Fruit fly (Drosophila melanogaster) whole organism, prepupa: Measurements from ENCODE around the gene CG9674.

Source experiments
- CG11294 ChIP-seq: fragments of 200-800 bp; sonication (Bioruptor generic); IDR thresholded peaks from 2 replicates; pipeline ENCODE4 v1.3.6; 2022; ENCODE audit warnings: missing biosample characterization, missing genetic modification characterization
- CG11762 ChIP-seq: fragments of 200-800 bp; sonication (Bioruptor generic); optimal IDR thresholded peaks from 3 replicates; lab custom pipeline; 2016; ENCODE audit warnings: missing biosample characterization, missing genetic modification characterization; ENCODE audit not compliant: insufficient read depth
- CG15336 ChIP-seq: fragments of 200-800 bp; sonication (Bioruptor generic); IDR thresholded peaks from 2 replicates; pipeline ENCODE4 v1.3.6; 2022; ENCODE audit warnings: missing biosample characterization, missing genetic modification characterization
- CG1621 ChIP-seq: fragments of 200-800 bp; sonication (Bioruptor generic); optimal IDR thresholded peaks from 3 replicates; lab custom pipeline; 2018; ENCODE audit warnings: missing biosample characterization, mild to moderate bottlenecking, missing genetic modification characterization
- CG16779 ChIP-seq: fragments of 200-800 bp; sonication (Bioruptor generic); optimal IDR thresholded peaks from 3 replicates; lab custom pipeline; 2017; ENCODE audit warnings: missing biosample characterization, mild to moderate bottlenecking, missing genetic modification characterization
- CG3032 ChIP-seq: fragments of 200-800 bp; optimal IDR thresholded peaks from 2 replicates; lab custom pipeline; 2019; ENCODE audit warnings: missing biosample characterization, mild to moderate bottlenecking, missing genetic modification characterization, moderate library complexity
- CG31627 ChIP-seq: fragments of 200-800 bp; sonication (Bioruptor generic); optimal IDR thresholded peaks from 3 replicates; lab custom pipeline; 2016; ENCODE audit warnings: missing biosample characterization, missing genetic modification characterization
- CG32006 ChIP-seq: fragments of 200-800 bp; sonication (Bioruptor generic); optimal IDR thresholded peaks from 3 replicates; lab custom pipeline; 2017; ENCODE audit warnings: missing biosample characterization, mild to moderate bottlenecking, missing genetic modification characterization
- CG3919 ChIP-seq: fragments of 200-800 bp; sonication (Bioruptor generic); optimal IDR thresholded peaks from 3 replicates; lab custom pipeline; 2016; ENCODE audit warnings: missing biosample characterization, missing genetic modification characterization
- CG4318 ChIP-seq: fragments of 200-800 bp; sonication (Bioruptor generic); optimal IDR thresholded peaks from 3 replicates; lab custom pipeline; 2017; ENCODE audit warnings: missing biosample characterization, mild to moderate bottlenecking, missing genetic modification characterization
- CG6163 ChIP-seq: fragments of 200-800 bp; sonication (Bioruptor generic); IDR thresholded peaks from 3 replicates; pipeline ENCODE4 v1.3.6; 2022; ENCODE audit warnings: missing biosample characterization, missing genetic modification characterization
- CG6792 ChIP-seq: fragments of 200-800 bp; sonication (Bioruptor generic); optimal IDR thresholded peaks from 3 replicates; lab custom pipeline; 2016; ENCODE audit warnings: missing biosample characterization, missing genetic modification characterization
- CG6808 ChIP-seq: fragments of 200-800 bp; sonication (Bioruptor generic); optimal IDR thresholded peaks from 3 replicates; lab custom pipeline; 2017; ENCODE audit warnings: missing biosample characterization, missing genetic modification characterization, mild to moderate bottlenecking, moderate library complexity, missing genetic modification reagents
- CG6854 ChIP-seq: fragments of 200-800 bp; sonication (Bioruptor generic); optimal IDR thresholded peaks from 2 replicates; lab custom pipeline; 2017; ENCODE audit warnings: missing biosample characterization, mild to moderate bottlenecking, missing genetic modification characterization
- CG8119 ChIP-seq: fragments of 200-800 bp; sonication (Bioruptor generic); IDR thresholded peaks from 3 replicates; pipeline ENCODE4 v1.3.6; 2022; ENCODE audit warnings: missing biosample characterization, missing genetic modification characterization
- CG8319 ChIP-seq: fragments of 200-800 bp; sonication (Bioruptor generic); optimal IDR thresholded peaks from 3 replicates; lab custom pipeline; 2016; ENCODE audit warnings: missing biosample characterization, missing genetic modification characterization
- CG8632 ChIP-seq: fragments of 200-800 bp; sonication (Bioruptor generic); optimal IDR thresholded peaks from 3 replicates; lab custom pipeline; 2016; ENCODE audit warnings: missing biosample characterization, missing genetic modification characterization
- CG9139 ChIP-seq: fragments of 200-800 bp; sonication (Bioruptor generic); optimal IDR thresholded peaks from 3 replicates; lab custom pipeline; 2017; ENCODE audit warnings: missing biosample characterization, mild to moderate bottlenecking, missing genetic modification characterization
- Eip75B ChIP-seq: fragments of 200-800 bp; sonication (Bioruptor generic); optimal IDR thresholded peaks from 3 replicates; lab custom pipeline; 2016; ENCODE audit warnings: missing biosample characterization, missing genetic modification characterization
- Eip78C ChIP-seq: fragments of 200-800 bp; sonication (Bioruptor generic); peaks from one replicate; lab custom pipeline; 2016; ENCODE audit warnings: missing biosample characterization, missing genetic modification characterization
- Eip93F ChIP-seq: fragments of 200-800 bp; sonication (Bioruptor generic); optimal IDR thresholded peaks from 2 replicates; lab custom pipeline; 2016; ENCODE audit warnings: missing biosample characterization, mild to moderate bottlenecking, missing genetic modification characterization
- Ets21C ChIP-seq: fragments of 200-800 bp; sonication (Bioruptor generic); optimal IDR thresholded peaks from 3 replicates; lab custom pipeline; 2016; ENCODE audit warnings: missing biosample characterization, missing genetic modification characterization
- Gug ChIP-seq: fragments of 200-800 bp; sonication (Bioruptor generic); IDR thresholded peaks from 2 replicates; pipeline ENCODE4 v1.3.6; 2022; ENCODE audit warnings: missing biosample characterization, missing genetic modification characterization
- Hr38 ChIP-seq: sonication (Bioruptor generic); optimal IDR thresholded peaks from 2 replicates; lab custom pipeline; 2016; ENCODE audit warnings: missing biosample characterization, missing genetic modification characterization
- Hr39 ChIP-seq: fragments of 200-800 bp; sonication (Bioruptor generic); optimal IDR thresholded peaks from 2 replicates; lab custom pipeline; 2016; ENCODE audit warnings: missing biosample characterization, missing genetic modification characterization
- Hr4 ChIP-seq: fragments of 200-800 bp; sonication (Bioruptor generic); optimal IDR thresholded peaks from 3 replicates; lab custom pipeline; 2016; ENCODE audit warnings: missing biosample characterization, missing genetic modification characterization
- Lpt ChIP-seq: fragments of 200-800 bp; sonication (Bioruptor generic); optimal IDR thresholded peaks from 3 replicates; lab custom pipeline; 2016; ENCODE audit warnings: missing biosample characterization, missing genetic modification characterization
- OdsH ChIP-seq: fragments of 200-800 bp; sonication (Bioruptor generic); optimal IDR thresholded peaks from 3 replicates; lab custom pipeline; 2016; ENCODE audit warnings: missing biosample characterization, missing genetic modification characterization
- Sox102F ChIP-seq: fragments of 200-800 bp; sonication (Bioruptor generic); optimal IDR thresholded peaks from 2 replicates; lab custom pipeline; 2016; ENCODE audit warnings: missing biosample characterization, mild to moderate bottlenecking, missing genetic modification characterization
- Sox14 ChIP-seq: fragments of 200-800 bp; sonication (Bioruptor generic); optimal IDR thresholded peaks from 3 replicates; lab custom pipeline; 2016; ENCODE audit warnings: missing biosample characterization, missing genetic modification characterization
- Sox15 ChIP-seq: fragments of 200-800 bp; sonication (Bioruptor generic); optimal IDR thresholded peaks from 3 replicates; lab custom pipeline; 2016; ENCODE audit warnings: missing biosample characterization, missing genetic modification characterization
- acj6 ChIP-seq: fragments of 200-800 bp; sonication (Bioruptor generic); optimal IDR thresholded peaks from 3 replicates; lab custom pipeline; 2016; ENCODE audit warnings: missing biosample characterization, missing genetic modification characterization
- dac ChIP-seq: fragments of 200-800 bp; sonication (Bioruptor generic); optimal IDR thresholded peaks from 2 replicates; lab custom pipeline; 2017; ENCODE audit warnings: missing biosample characterization, mild to moderate bottlenecking, missing genetic modification characterization
- eg ChIP-seq: fragments of 200-800 bp; sonication (Bioruptor generic); IDR thresholded peaks from 3 replicates; pipeline ENCODE4 v1.3.6; 2022; ENCODE audit warnings: missing biosample characterization, missing genetic modification characterization
- esn ChIP-seq: fragments of 200-800 bp; sonication (Bioruptor generic); optimal IDR thresholded peaks from 2 replicates; lab custom pipeline; 2016; ENCODE audit warnings: missing biosample characterization, mild to moderate bottlenecking, missing genetic modification characterization, moderate library complexity
- fd85E ChIP-seq: fragments of 200-800 bp; sonication (Bioruptor generic); optimal IDR thresholded peaks from 3 replicates; lab custom pipeline; 2016; ENCODE audit warnings: missing biosample characterization, missing genetic modification characterization
- fkh ChIP-seq: fragments of 200-800 bp; sonication (Bioruptor generic); optimal IDR thresholded peaks from 3 replicates; lab custom pipeline; 2017; ENCODE audit warnings: missing biosample characterization, mild to moderate bottlenecking, missing genetic modification characterization, moderate library complexity
- lz ChIP-seq: fragments of 200-800 bp; sonication (Bioruptor generic); optimal IDR thresholded peaks from 3 replicates; lab custom pipeline; 2016; ENCODE audit warnings: missing biosample characterization, missing genetic modification characterization
- net ChIP-seq: fragments of 200-800 bp; sonication (Bioruptor generic); optimal IDR thresholded peaks from 3 replicates; lab custom pipeline; 2016; ENCODE audit warnings: missing biosample characterization, missing genetic modification characterization
- pdm3 ChIP-seq: fragments of 200-800 bp; sonication (Bioruptor generic); optimal IDR thresholded peaks from 3 replicates; lab custom pipeline; 2016; ENCODE audit warnings: missing biosample characterization, missing genetic modification characterization
- salr ChIP-seq, 2 experiments: fragments of 200-800 bp; sonication (Bioruptor generic); optimal IDR thresholded peaks; 3 replicates each; lab custom pipeline; 2016 to 2018; ENCODE audit warnings: missing biosample characterization in 2 of 2, missing genetic modification characterization in 2 of 2, mild to moderate bottlenecking in 1 of 2
- spab ChIP-seq: fragments of 200-800 bp; sonication (Bioruptor generic); optimal IDR thresholded peaks from 2 replicates; lab custom pipeline; 2017; ENCODE audit warnings: missing biosample characterization, mild to moderate bottlenecking, missing genetic modification characterization, missing genetic modification reagents
- ss ChIP-seq, 2 experiments: fragments of 200-800 bp; sonication (Bioruptor generic); optimal IDR thresholded peaks; 2 replicates in 1 of 2; 3 replicates in 1 of 2; lab custom pipeline; 2017 to 2018; ENCODE audit warnings: mild to moderate bottlenecking in 2 of 2, missing biosample characterization in 2 of 2, missing genetic modification characterization in 2 of 2, moderate library complexity in 1 of 2
- topi ChIP-seq: fragments of 200-800 bp; sonication (Bioruptor generic); optimal IDR thresholded peaks from 3 replicates; lab custom pipeline; 2016; ENCODE audit warnings: missing biosample characterization, missing genetic modification characterization
- vri ChIP-seq: fragments of 200-800 bp; sonication (Bioruptor generic); optimal IDR thresholded peaks from 3 replicates; lab custom pipeline; 2016; ENCODE audit warnings: missing biosample characterization, mild to moderate bottlenecking, missing genetic modification characterization

The CG9674 gene

DNA sequence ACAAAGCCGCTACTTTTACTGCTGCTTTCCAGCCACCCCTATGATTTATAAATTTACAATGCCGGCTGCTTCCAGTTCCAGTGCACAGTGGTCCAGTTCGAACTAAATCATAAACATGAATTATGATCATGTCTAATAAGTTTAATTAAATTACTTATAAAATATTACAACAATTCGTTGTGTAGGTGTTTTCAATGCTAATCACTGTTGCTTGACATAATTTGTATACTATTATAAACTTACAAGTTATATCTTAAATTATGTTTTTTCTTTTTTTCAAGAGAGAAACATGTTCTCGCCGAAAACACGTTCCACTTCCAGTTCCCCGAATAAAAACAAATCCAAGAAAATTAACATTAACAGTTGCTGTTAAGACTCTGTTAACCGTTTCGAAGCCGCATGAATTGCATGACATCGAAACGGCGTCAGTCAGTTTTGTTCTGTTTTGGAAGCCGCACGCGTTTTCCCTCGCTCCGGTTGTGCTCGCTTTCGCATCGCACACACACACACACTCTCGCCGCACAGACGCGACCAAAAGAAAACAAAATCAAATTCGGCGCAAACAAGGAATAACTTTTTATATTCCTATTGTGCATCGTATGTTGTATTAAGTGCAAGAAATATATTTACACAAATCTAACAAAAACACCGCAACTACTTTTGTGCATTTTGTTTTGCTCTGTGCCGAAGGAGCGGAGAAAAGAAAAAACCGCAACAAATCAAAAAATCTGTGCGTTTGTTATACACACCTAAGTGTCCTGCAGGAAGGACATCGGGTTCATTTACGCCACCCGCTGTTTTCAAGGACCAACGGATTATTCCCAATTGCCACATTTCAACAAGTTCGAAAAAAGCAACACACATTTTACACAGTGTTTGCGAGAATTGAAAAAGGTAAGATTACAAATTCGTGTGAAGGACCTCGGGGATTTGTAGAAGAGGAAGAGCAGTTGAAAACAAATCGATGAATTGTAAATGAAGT lies 41.6 kb downstream of the CG9674 start, which contains the start of gene Nrt (continued):
- TF ChIP-seq Ets21C (GFP tag; lab: Kevin White, UChicago) (no peak), CG1621 (tag; lab: Kevin White, UChicago) (peak; percentile 18), CG31627 (no peak), Eip75B (GFP tag; lab: Kevin White, UChicago) (peak; percentile 27), CG8632 (GFP tag; lab: Kevin White, UChicago) (peak; percentile 48), CG9139 (GFP tag; lab: Kevin White, UChicago) (peak; percentile 62), CG6163 (peak; percentile 63; the same call in 2 of the 3 replicates), salr (GFP tag; optimal IDR thresholded peaks at IDR 0.05; lab: Kevin White, UChicago) (peak in 1 of 2 experiments; percentile 68), Hr4 (GFP tag; lab: Kevin White, UChicago) (peak; percentile 60), CG4318 (GFP tag; lab: Kevin White, UChicago) (no peak), vri (GFP tag; lab: Kevin White, UChicago) (peak; percentile 61), Gug (GFP tag; lab: Robert Waterston, UW) (no peak), Hr39 (GFP tag; lab: Kevin White, UChicago) (no peak), CG6808 (peak; percentile 76)

DNA sequence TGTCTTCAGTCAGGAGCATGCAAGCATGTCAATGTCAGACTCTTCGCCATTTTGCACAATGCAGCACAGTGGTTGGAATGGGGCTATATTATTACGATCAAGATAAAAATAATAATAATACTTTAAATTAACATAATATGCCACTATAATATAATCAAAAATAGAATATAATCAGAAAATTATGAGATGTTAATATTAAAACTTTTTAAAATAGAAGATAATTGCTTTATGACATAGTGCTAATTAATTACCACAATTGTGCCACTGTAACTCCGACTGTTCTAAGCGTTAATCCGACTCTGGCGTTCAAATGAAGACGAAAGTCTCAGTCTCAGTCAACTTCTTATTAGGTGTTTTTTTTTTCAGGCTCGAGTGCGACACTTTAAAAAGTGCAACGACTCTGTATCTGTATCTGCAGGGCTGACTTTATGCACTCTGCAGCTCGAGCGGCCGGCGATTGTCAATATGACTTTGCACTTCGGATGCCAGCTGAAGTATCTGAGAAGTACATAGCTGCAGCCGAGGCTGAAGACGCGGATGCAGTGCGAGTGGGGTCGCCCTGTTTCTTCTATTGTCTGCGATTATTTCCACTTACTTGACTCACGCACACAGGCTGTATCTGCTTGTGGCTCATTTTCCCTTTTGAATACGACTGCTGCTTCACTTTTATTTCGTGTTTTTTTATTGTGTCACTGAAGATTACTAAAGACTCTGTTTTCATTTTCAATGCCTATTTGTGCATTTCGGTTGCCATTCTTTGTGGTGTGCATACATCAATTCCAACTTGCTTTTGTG lies 45.1 kb downstream of the CG9674 start:
- TF ChIP-seq CG6854 (GFP tag; lab: Kevin White, UChicago) = no peak
- peak; percentile 88 for TF ChIP-seq CG8119
- peak; percentile 52 for TF ChIP-seq CG6792 (GFP tag; lab: Kevin White, UChicago)
- TF ChIP-seq CG8632 (GFP tag; lab: Kevin White, UChicago) = peak; percentile 64
- TF ChIP-seq Eip78C = peak; percentile 92
- peak; percentile 71 for TF ChIP-seq acj6 (GFP tag; lab: Kevin White, UChicago)
- TF ChIP-seq CG3032 = peak; percentile 62
- TF ChIP-seq Lpt = no peak
- TF ChIP-seq Ets21C (GFP tag; lab: Kevin White, UChicago) = no peak
- TF ChIP-seq CG32006 (GFP tag; lab: Kevin White, UChicago) = peak; percentile 72
- peak; percentile 70; the same call in 2 of the 3 replicates for TF ChIP-seq CG6163
- TF ChIP-seq salr (GFP tag; optimal IDR thresholded peaks at IDR 0.05; lab: Kevin White, UChicago) = peak; percentile 49 to 71
- peak; percentile 57 for TF ChIP-seq Sox14 (GFP tag; lab: Kevin White, UChicago)
- TF ChIP-seq spab (GFP tag; lab: Kevin White, UChicago) = peak; percentile 56
- TF ChIP-seq CG8319 (GFP tag; lab: Kevin White, UChicago) = no peak
- peak; percentile 65 for TF ChIP-seq CG6808
- TF ChIP-seq Hr38 (GFP tag; lab: Kevin White, UChicago) = no peak
- TF ChIP-seq fd85E (GFP tag; lab: Kevin White, UChicago) = no peak
- TF ChIP-seq Gug (GFP tag; lab: Robert Waterston, UW) = no peak
- TF ChIP-seq CG11762 (GFP tag; lab: Kevin White, UChicago) = peak; percentile 23
- TF ChIP-seq lz = no peak
- no peak for TF ChIP-seq eg (GFP tag; lab: Robert Waterston, UW)
- TF ChIP-seq Sox15 = no peak
- TF ChIP-seq CG11294 = no peak
- peak; percentile 33 for TF ChIP-seq Sox102F (GFP tag; lab: Kevin White, UChicago)
- no peak for TF ChIP-seq Eip93F (GFP tag; lab: Kevin White, UChicago)
- TF ChIP-seq CG3919 (GFP tag; lab: Kevin White, UChicago) = peak; percentile 43
- TF ChIP-seq CG15336 = peak; percentile 76
- peak; percentile 43 to 74 for TF ChIP-seq ss (GFP tag; optimal IDR thresholded peaks at IDR 0.05; lab: Kevin White, UChicago)
- TF ChIP-seq fkh (GFP tag; lab: Kevin White, UChicago) = no peak
- no peak for TF ChIP-seq dac (GFP tag; lab: Kevin White, UChicago)
- TF ChIP-seq pdm3 (GFP tag; lab: Kevin White, UChicago) = peak; percentile 69
- TF ChIP-seq CG4318 (GFP tag; lab: Kevin White, UChicago) = peak; percentile 45
- TF ChIP-seq topi (GFP tag; lab: Kevin White, UChicago) = no peak
- TF ChIP-seq CG31627 = no peak
- peak; percentile 58 for TF ChIP-seq net
- peak; percentile 14 for TF ChIP-seq CG16779 (tag; lab: Kevin White, UChicago)
- peak; percentile 43 for TF ChIP-seq esn (GFP tag; lab: Kevin White, UChicago)
- TF ChIP-seq OdsH = peak; percentile 67
